Fruit fly (Drosophila melanogaster): ENCODE measurements around the gene Arfrp1.
A peak's percentile ranks its signal among the peaks of the same experiment; 100 is the strongest.

The Arfrp1 gene

DNA sequence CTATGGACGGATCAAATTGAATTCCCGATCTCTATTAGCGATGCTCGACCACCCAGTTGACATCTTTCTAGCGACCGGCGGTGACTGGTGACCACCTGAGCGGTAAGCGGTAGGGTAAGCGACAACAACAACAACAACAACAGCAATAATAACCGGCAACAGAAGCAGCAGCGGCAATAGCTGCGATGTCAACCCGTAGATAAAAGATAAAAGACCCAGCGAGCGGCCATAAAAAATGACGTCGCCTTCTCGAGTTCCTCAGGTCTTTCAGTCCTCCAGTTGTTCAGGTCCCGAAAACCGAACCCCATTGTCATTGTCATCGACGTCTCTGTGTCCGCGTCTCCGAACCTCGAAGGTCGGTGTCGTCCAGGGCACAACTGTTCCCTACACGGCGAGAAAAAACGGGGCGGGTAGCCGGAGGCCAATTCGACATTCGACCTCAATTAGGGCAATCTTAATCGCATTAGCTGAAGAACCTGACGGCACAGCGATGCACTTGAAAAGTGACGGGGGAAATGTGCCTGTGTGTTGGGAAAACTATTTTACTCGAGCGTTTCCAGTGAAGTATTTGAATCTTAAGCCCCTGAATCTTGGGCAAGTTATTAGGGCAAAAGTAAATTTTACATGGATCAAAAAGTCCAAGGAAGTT lies 25.8 kb downstream of the Arfrp1 start:
- TF ChIP-seq CG8301 (tag; optimal IDR thresholded peaks at IDR 0.05) (no peak), CG9948 (tag; optimal IDR thresholded peaks at IDR 0.05) (no peak), CG17806 (tag; optimal IDR thresholded peaks at IDR 0.05) (no peak), EcR (GFP tag; optimal IDR thresholded peaks at IDR 0.05) (no peak), CG4496 (GFP tag; IDR thresholded peaks at IDR 0.05) (no peak), CG8159 (tag; optimal IDR thresholded peaks at IDR 0.05) (no peak), CG13204 (GFP tag; optimal IDR thresholded peaks at IDR 0.05) (no peak), D1 (tag; optimal IDR thresholded peaks at IDR 0.05) (no peak), rn (GFP tag; IDR thresholded peaks at IDR 0.05) (no peak), Ets98B (GFP tag; IDR thresholded peaks at IDR 0.05) (no peak), CG34367 (tag; optimal IDR thresholded peaks at IDR 0.05) (no peak), CG12605 (GFP tag; IDR thresholded peaks at IDR 0.05) (no peak), Snoo (tag; optimal IDR thresholded peaks at IDR 0.05) (no peak)

DNA sequence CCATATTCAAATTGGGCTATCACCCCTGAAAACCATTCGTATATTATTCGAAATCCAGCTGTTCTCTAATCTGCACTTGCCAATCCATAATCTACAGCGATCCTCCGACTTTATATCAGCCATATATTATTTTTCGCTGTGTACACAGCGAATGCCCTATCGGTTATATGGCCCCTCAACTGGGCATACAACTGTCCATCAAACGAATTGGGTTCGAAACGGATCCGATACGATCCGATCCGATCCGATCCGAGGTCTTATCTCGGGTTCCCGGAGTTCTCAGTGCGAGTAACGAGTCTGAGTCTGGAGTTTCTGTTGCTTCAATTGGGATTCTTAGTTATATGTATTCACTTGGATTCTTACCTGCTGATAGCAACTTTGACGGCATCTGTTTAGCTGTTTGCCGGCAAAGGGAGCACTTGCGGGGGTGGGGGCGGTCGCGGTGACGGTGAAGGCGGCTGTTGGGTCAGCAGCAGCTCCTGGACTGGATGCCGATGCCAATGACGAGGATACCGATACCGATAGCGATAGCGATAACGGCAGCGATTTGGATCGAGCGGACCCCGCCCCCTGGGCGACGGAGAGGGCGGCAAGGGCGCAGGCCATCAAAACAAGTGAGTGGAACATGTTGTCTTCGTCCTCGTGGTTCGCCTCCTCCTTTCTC lies 26.8 kb downstream of the Arfrp1 start:
- TF ChIP-seq EcR (GFP tag; optimal IDR thresholded peaks at IDR 0.05) (no peak), Pif1B (GFP tag; optimal IDR thresholded peaks at IDR 0.05) (no peak), CG8301 (tag; optimal IDR thresholded peaks at IDR 0.05) (no peak), CG34367 (tag; optimal IDR thresholded peaks at IDR 0.05) (no peak), rn (GFP tag; IDR thresholded peaks at IDR 0.05) (no peak), CG8159 (tag; optimal IDR thresholded peaks at IDR 0.05) (no peak), Pif1A (GFP tag; optimal IDR thresholded peaks at IDR 0.05) (no peak)

DNA sequence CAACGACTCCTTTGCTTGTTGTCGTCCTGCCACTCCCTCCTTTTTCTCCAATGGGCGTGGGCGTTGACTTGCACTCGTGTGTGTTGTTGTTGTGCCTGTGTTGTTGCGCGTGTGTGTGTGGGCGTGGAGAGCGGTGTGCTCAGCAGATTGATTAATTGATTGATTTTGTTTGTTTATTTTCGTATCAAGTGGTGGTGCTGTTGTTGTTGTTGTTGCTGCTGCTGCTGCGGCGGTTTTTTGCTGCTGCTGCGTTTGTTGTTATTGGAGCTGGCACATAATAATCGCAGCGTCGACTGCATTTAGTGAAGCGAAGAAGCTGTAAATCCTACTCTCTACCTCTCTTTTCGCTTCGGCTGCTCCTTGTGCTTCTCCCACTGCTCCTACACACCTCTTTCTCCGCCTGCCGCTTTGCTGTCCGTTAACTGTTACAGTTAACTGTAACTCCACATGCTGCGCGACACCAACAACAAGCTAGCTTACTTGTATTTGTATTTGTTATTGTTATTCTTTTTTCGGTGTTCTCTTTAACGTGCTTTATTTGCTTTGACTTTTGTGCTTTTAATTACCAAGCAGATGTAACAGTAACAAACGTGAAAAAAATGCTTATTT lies 27.5 kb downstream of the Arfrp1 start:
- TF ChIP-seq CG34367 (tag; optimal IDR thresholded peaks at IDR 0.05) = peak; percentile 27
- peak; percentile 40; the same call in 1 of the 3 replicates for TF ChIP-seq CG4496 (GFP tag; IDR thresholded peaks at IDR 0.05)
- no peak for TF ChIP-seq CG8159 (tag; optimal IDR thresholded peaks at IDR 0.05)
- peak; percentile 27 for TF ChIP-seq CG14655 (GFP tag; optimal IDR thresholded peaks at IDR 0.05)
- TF ChIP-seq CG13204 (GFP tag; optimal IDR thresholded peaks at IDR 0.05) = peak; percentile 68
- no peak for TF ChIP-seq Snoo (tag; optimal IDR thresholded peaks at IDR 0.05)
- peak; percentile 31 for TF ChIP-seq gl (tag; optimal IDR thresholded peaks at IDR 0.05)
- TF ChIP-seq CG12605 (GFP tag; IDR thresholded peaks at IDR 0.05) = peak; percentile 67; the same call in 1 of the 2 replicates

DNA sequence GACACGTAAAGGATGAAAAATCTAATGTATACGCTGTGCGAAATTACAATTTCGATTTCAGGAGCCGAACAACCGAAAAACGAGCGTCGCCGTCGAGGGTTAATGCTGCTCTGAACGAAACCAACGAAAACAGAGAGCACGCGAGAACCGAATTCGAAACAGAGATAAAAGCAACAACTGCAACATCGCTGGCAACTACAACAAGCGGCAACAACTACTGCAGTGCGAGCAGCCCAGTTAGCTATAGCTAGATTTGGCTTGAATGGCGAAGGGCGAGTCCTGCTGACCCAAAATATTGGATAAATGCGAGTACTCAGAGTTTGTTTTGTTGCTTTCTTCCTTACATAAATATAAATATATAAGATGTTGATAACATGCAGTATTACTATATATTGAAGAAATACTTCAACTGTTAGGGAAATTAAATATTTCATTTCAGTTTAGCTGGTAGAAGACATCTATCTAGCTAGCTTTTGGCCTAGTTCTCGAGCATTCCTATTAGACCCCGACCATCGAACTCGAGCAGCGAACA lies 28.1 kb downstream of the Arfrp1 start, which contains the start of gene fend:
Gene fend, minus strand, starts transcription at position 178 of the 532 bp plus-strand sequence.
- TF ChIP-seq CG10348 (GFP tag; IDR thresholded peaks at IDR 0.05) (no peak), gl (tag; optimal IDR thresholded peaks at IDR 0.05) (no peak), rn (GFP tag; IDR thresholded peaks at IDR 0.05) (no peak), Pif1A (GFP tag; optimal IDR thresholded peaks at IDR 0.05) (no peak), fd96Ca (GFP tag; IDR thresholded peaks at IDR 0.05) (no peak), CG15710 (tag; optimal IDR thresholded peaks at IDR 0.05) (peak; percentile 52), CG34367 (tag; optimal IDR thresholded peaks at IDR 0.05) (peak; percentile 41), Ets98B (GFP tag; IDR thresholded peaks at IDR 0.05) (no peak), CG8159 (tag; optimal IDR thresholded peaks at IDR 0.05) (peak; percentile 62), CG9948 (tag; optimal IDR thresholded peaks at IDR 0.05) (peak; percentile 2), CG8301 (tag; optimal IDR thresholded peaks at IDR 0.05) (peak; percentile 43), Pif1B (GFP tag; optimal IDR thresholded peaks at IDR 0.05) (peak; percentile 49), EcR (GFP tag; optimal IDR thresholded peaks at IDR 0.05) (no peak), CG14655 (GFP tag; optimal IDR thresholded peaks at IDR 0.05) (peak; percentile 49), Snoo (tag; optimal IDR thresholded peaks at IDR 0.05) (peak; percentile 7), D1 (tag; optimal IDR thresholded peaks at IDR 0.05) (no peak), CG32121 (GFP tag; IDR thresholded peaks at IDR 0.05) (0 out of 2 replicates have a peak, but pooled peaks have one; percentile 27), CG17806 (tag; optimal IDR thresholded peaks at IDR 0.05) (no peak), CG12605 (GFP tag; IDR thresholded peaks at IDR 0.05) (no peak), CG13204 (GFP tag; optimal IDR thresholded peaks at IDR 0.05) (no peak), CG4496 (GFP tag; IDR thresholded peaks at IDR 0.05) (no peak)

DNA sequence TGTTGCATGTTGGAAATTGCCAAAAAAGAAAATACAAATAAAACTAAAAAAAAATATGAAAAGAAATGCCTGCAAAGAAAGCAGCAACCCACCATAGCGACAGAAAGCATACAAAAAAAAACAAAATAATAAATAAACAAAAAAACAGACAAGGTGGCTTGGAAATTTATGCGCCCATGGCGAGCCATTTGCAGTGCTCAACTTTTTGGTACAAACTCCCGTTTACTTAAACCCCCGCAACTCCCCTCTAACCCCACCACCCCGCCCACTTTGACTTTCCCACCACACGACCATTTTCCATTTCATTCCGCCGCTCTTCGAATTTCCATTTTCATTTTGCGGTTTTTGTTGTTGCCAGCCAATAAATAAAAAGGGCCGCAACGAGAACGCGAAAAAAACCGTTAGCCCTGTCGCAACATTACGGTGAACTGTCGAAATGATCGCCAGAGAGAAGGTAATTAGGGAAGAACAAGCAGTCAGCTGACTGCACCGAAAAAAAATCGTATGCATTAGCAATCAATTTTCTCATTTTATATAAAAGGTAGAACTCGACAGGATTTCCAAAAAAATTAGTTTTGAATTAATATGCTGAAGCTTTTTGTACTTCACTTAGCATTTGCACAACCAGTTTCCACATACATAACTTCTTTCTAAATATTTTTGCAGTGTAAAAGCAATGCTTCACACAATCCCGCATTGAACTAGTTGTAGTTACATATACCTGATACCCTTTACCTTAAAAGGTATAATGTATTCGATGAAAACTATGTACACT lies 30.1 kb downstream of the Arfrp1 start:
- TF ChIP-seq EcR (GFP tag; optimal IDR thresholded peaks at IDR 0.05) (no peak), Ets98B (GFP tag; IDR thresholded peaks at IDR 0.05) (no peak), Pif1B (GFP tag; optimal IDR thresholded peaks at IDR 0.05) (no peak), CG14655 (GFP tag; optimal IDR thresholded peaks at IDR 0.05) (peak; percentile 6), CG12605 (GFP tag; IDR thresholded peaks at IDR 0.05) (no peak), CG17806 (tag; optimal IDR thresholded peaks at IDR 0.05) (no peak), CG8159 (tag; optimal IDR thresholded peaks at IDR 0.05) (peak; percentile 5), CG8301 (tag; optimal IDR thresholded peaks at IDR 0.05) (no peak), CG15710 (tag; optimal IDR thresholded peaks at IDR 0.05) (no peak), rn (GFP tag; IDR thresholded peaks at IDR 0.05) (no peak), CG9948 (tag; optimal IDR thresholded peaks at IDR 0.05) (no peak), Pif1A (GFP tag; optimal IDR thresholded peaks at IDR 0.05) (no peak), CG10348 (GFP tag; IDR thresholded peaks at IDR 0.05) (no peak), CG34367 (tag; optimal IDR thresholded peaks at IDR 0.05) (no peak), CG4496 (GFP tag; IDR thresholded peaks at IDR 0.05) (0 out of 3 replicates have a peak, but pooled peaks have one; percentile 6), D1 (tag; optimal IDR thresholded peaks at IDR 0.05) (no peak), CG13204 (GFP tag; optimal IDR thresholded peaks at IDR 0.05) (no peak), fd96Ca (GFP tag; IDR thresholded peaks at IDR 0.05) (no peak), CG32121 (GFP tag; IDR thresholded peaks at IDR 0.05) (peak; percentile 13; the same call in 1 of the 2 replicates), gl (tag; optimal IDR thresholded peaks at IDR 0.05) (no peak), Snoo (tag; optimal IDR thresholded peaks at IDR 0.05) (no peak)

Data from whole organism, pupa.